Fruit fly (Drosophila melanogaster): Measurements from ENCODE around the gene agt.

The agt gene

dm6 chr3R:6665117-6665654 is 5.3 kb upstream of the agt start (continued):
- no peak for TF ChIP-seq CG12104 (GFP tag; optimal IDR thresholded peaks at IDR 0.05)
- no peak for TF ChIP-seq da (GFP tag; optimal IDR thresholded peaks at IDR 0.05)
- no peak for TF ChIP-seq chif (GFP tag; optimal IDR thresholded peaks at IDR 0.05)
- TF ChIP-seq CG8478 (optimal IDR thresholded peaks at IDR 0.05), result no peak
- TF ChIP-seq CG34224 (GFP tag; IDR thresholded peaks at IDR 0.05; ENCODE audit: partially characterized antibody), result no peak
- no peak for TF ChIP-seq Ets97D (GFP tag; optimal IDR thresholded peaks at IDR 0.05)
- no peak for TF ChIP-seq CG7928 (GFP tag; optimal IDR thresholded peaks at IDR 0.05)
- TF ChIP-seq Awh (GFP tag; IDR thresholded peaks at IDR 0.05), result peak; percentile 27; the same call in 1 of the 2 replicates
- TF ChIP-seq BEAF-32 (GFP tag; optimal IDR thresholded peaks at IDR 0.05), result no peak
- TF ChIP-seq CG15011 (GFP tag; optimal IDR thresholded peaks at IDR 0.05), result peak; percentile 15
- no peak for TF ChIP-seq chn (GFP tag; optimal IDR thresholded peaks at IDR 0.05)
- no peak for TF ChIP-seq caup (GFP tag; optimal IDR thresholded peaks at IDR 0.05; ENCODE audit: severe bottlenecking)
- no peak for TF ChIP-seq jigr1 (GFP tag; IDR thresholded peaks at IDR 0.05)
- TF ChIP-seq CG1602 (GFP tag; optimal IDR thresholded peaks at IDR 0.05), result no peak
- peak; percentile 17 for TF ChIP-seq Med (GFP tag)
- no peak for TF ChIP-seq E2f1 (GFP tag; IDR thresholded peaks at IDR 0.05)
- TF ChIP-seq Stat92E (GFP tag; optimal IDR thresholded peaks at IDR 0.05), result no peak
- TF ChIP-seq D19B (GFP tag; optimal IDR thresholded peaks at IDR 0.05), result no peak
- TF ChIP-seq btn (GFP tag; optimal IDR thresholded peaks at IDR 0.05), result no peak
- no peak; the same call in 1 of the 2 replicates for TF ChIP-seq ap (GFP tag; IDR thresholded peaks at IDR 0.05)
- TF ChIP-seq Eip74EF (GFP tag; optimal IDR thresholded peaks at IDR 0.05), result no peak
- peak; percentile 45 for TF ChIP-seq CG17186 (GFP tag; optimal IDR thresholded peaks at IDR 0.05)
- no peak for TF ChIP-seq HmgD (GFP tag; optimal IDR thresholded peaks at IDR 0.05)
- no peak for TF ChIP-seq CG14050 (GFP tag; IDR thresholded peaks at IDR 0.05)
- TF ChIP-seq HLHmδ (GFP tag; optimal IDR thresholded peaks at IDR 0.05), result peak; percentile 95
- no peak for TF ChIP-seq wdn (GFP tag; IDR thresholded peaks at IDR 0.05)
- TF ChIP-seq CG6813 (GFP tag; optimal IDR thresholded peaks at IDR 0.05), result peak; percentile 44
- no peak for TF ChIP-seq CG32532 (GFP tag; IDR thresholded peaks at IDR 0.05)
- TF ChIP-seq CG11398 (GFP tag; optimal IDR thresholded peaks at IDR 0.05), result no peak
- no peak for TF ChIP-seq gt (GFP tag; IDR thresholded peaks at IDR 0.05)
- no peak for TF ChIP-seq CG9817 (tag; optimal IDR thresholded peaks at IDR 0.05)
- TF ChIP-seq Hsf (GFP tag; optimal IDR thresholded peaks at IDR 0.05), result no peak
- TF ChIP-seq CG13287 (GFP tag; IDR thresholded peaks at IDR 0.05; ENCODE audit: partially characterized antibody), result no peak
- TF ChIP-seq fd102C (GFP tag; optimal IDR thresholded peaks at IDR 0.05), result peak; percentile 17
- no peak for TF ChIP-seq Opbp (GFP tag; IDR thresholded peaks at IDR 0.05; ENCODE audit: partially characterized antibody)
- no peak for TF ChIP-seq inv (GFP tag; IDR thresholded peaks at IDR 0.05; ENCODE audit: partially characterized antibody)
- no peak for TF ChIP-seq ssp (GFP tag; IDR thresholded peaks at IDR 0.05)
- TF ChIP-seq hb (GFP tag; IDR thresholded peaks at IDR 0.05; ENCODE audit: partially characterized antibody), result no peak
- no peak for TF ChIP-seq CG2129 (GFP tag; IDR thresholded peaks at IDR 0.05; ENCODE audit: partially characterized antibody)
- TF ChIP-seq nerfin-2 (GFP tag; IDR thresholded peaks at IDR 0.05; ENCODE audit: partially characterized antibody), result no peak
- no peak for TF ChIP-seq Dad (GFP tag; optimal IDR thresholded peaks at IDR 0.05)
- TF ChIP-seq CG14710 (tag; optimal IDR thresholded peaks at IDR 0.05), result peak; percentile 31
- no peak for TF ChIP-seq CG12071 (GFP tag; optimal IDR thresholded peaks at IDR 0.05)
- no peak for TF ChIP-seq CG9876 (GFP tag; optimal IDR thresholded peaks at IDR 0.05)
- no peak for TF ChIP-seq CG12219 (GFP tag; optimal IDR thresholded peaks at IDR 0.05)
- no peak for TF ChIP-seq Atf3 (GFP tag; optimal IDR thresholded peaks at IDR 0.05)
- TF ChIP-seq CG6683 (GFP tag; optimal IDR thresholded peaks at IDR 0.05), result no peak
- peak; percentile 76; the same call in 2 of the 3 replicates for TF ChIP-seq otp (GFP tag; IDR thresholded peaks at IDR 0.05)
- no peak for TF ChIP-seq MESR4 (GFP tag; optimal IDR thresholded peaks at IDR 0.05)
- no peak for TF ChIP-seq klu (GFP tag; IDR thresholded peaks at IDR 0.05)

Measured in whole organism, embryonic.